Comparison of ENCODE assay signal across 3 fruit fly cellular contexts in the genomic region with DNA sequence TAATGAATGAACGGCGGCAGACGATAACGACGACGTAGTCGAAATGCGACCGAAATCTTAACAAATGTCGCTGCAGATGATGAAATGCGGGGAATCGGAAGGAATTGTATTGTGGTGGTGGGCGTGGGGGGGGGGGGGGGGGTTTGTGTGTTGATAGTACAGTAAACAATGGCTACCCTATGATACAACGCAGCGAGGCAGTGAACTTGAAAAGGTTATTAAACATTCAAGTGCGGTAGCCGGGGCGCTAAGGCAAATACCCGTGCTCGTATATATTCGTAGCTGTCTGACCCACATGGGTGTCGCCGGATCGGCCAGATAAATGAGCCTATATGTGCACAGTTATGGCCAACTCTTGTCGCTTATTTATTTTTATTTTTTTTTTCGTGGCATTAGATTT.
TF ChIP-seq lines count a peak whose summit lies in the region.

No protein-coding gene starts in this region.

- TF ChIP-seq CTCF in whole organism, embryonic (GFP tag; optimal IDR thresholded peaks at IDR 0.05; lab: Kevin White, UChicago): no peak

TF ChIP-seq in whole organism, embryonic, 481 proteins besides CTCF, POLR2A, EP300 and RAD21 (continues in another document):
- TF ChIP-seq onecut (GFP tag; IDR thresholded peaks at IDR 0.05; lab: Robert Waterston, UW): peak; percentile 13; the same call in 1 of the 2 replicates
- TF ChIP-seq corto (GFP tag; optimal IDR thresholded peaks at IDR 0.05; lab: Kevin White, UChicago): no peak
- no peak for TF ChIP-seq Atf-2 (GFP tag; optimal IDR thresholded peaks at IDR 0.05; lab: Kevin White, UChicago)
- TF ChIP-seq Ets97D (GFP tag; optimal IDR thresholded peaks at IDR 0.05; lab: Kevin White, UChicago): no peak
- no peak for TF ChIP-seq jumu (GFP tag; optimal IDR thresholded peaks at IDR 0.05; lab: Kevin White, UChicago)
- no peak for TF ChIP-seq yki (optimal IDR thresholded peaks at IDR 0.05; lab: Kevin White, UChicago)
- TF ChIP-seq CG10209 (GFP tag; optimal IDR thresholded peaks at IDR 0.05; lab: Kevin White, UChicago): no peak
- no peak for TF ChIP-seq tup (GFP tag; optimal IDR thresholded peaks at IDR 0.05; lab: Kevin White, UChicago)
- no peak for TF ChIP-seq CG10979 (tag; optimal IDR thresholded peaks at IDR 0.05; lab: Kevin White, UChicago)
- TF ChIP-seq CG10543 (GFP tag; optimal IDR thresholded peaks at IDR 0.05; lab: Kevin White, UChicago): peak; percentile 15
- TF ChIP-seq Dfd (GFP tag; optimal IDR thresholded peaks at IDR 0.05; lab: Kevin White, UChicago): no peak
- TF ChIP-seq maf-S (GFP tag; optimal IDR thresholded peaks at IDR 0.05; lab: Kevin White, UChicago): no peak
- no peak for TF ChIP-seq CG16815 (GFP tag; optimal IDR thresholded peaks at IDR 0.05; lab: Kevin White, UChicago)
- TF ChIP-seq CG7372 (GFP tag; IDR thresholded peaks at IDR 0.05; lab: Robert Waterston, UW): no peak
- TF ChIP-seq CG17359 (tag; optimal IDR thresholded peaks at IDR 0.05; lab: Kevin White, UChicago): no peak
- TF ChIP-seq Med (GFP tag; lab: Kevin White, UChicago): peak; percentile 51
- TF ChIP-seq CG15601 (tag; optimal IDR thresholded peaks at IDR 0.05; lab: Kevin White, UChicago): no peak
- no peak for TF ChIP-seq CG8359 (GFP tag; optimal IDR thresholded peaks at IDR 0.05; lab: Kevin White, UChicago; ENCODE audit: borderline replicate concordance)
- no peak for TF ChIP-seq az2 (GFP tag; optimal IDR thresholded peaks at IDR 0.05; lab: Kevin White, UChicago)
- peak; percentile 19 for TF ChIP-seq sens (GFP tag; lab: Kevin White, UChicago)
- no peak for TF ChIP-seq CG4424 (GFP tag; optimal IDR thresholded peaks at IDR 0.05; lab: Kevin White, UChicago)
- no peak for TF ChIP-seq H2.0 (GFP tag; IDR thresholded peaks at IDR 0.05; lab: Robert Waterston, UW)
- TF ChIP-seq Xrp1 (GFP tag; IDR thresholded peaks at IDR 0.05; lab: Robert Waterston, UW): no peak
- no peak for TF ChIP-seq ara (GFP tag; IDR thresholded peaks at IDR 0.05; lab: Robert Waterston, UW)
- no peak for TF ChIP-seq ro (GFP tag; IDR thresholded peaks at IDR 0.05; lab: Robert Waterston, UW)
- TF ChIP-seq eyg (GFP tag; optimal IDR thresholded peaks at IDR 0.05; lab: Kevin White, UChicago): no peak
- TF ChIP-seq p53 (GFP tag; optimal IDR thresholded peaks at IDR 0.05; lab: Kevin White, UChicago): no peak
- no peak for TF ChIP-seq CG10274 (GFP tag; optimal IDR thresholded peaks at IDR 0.05; lab: Kevin White, UChicago)
- no peak for TF ChIP-seq nerfin-1 (tag; optimal IDR thresholded peaks at IDR 0.05; lab: Kevin White, UChicago)
- TF ChIP-seq YL-1 (GFP tag; optimal IDR thresholded peaks at IDR 0.05; lab: Kevin White, UChicago): no peak
- TF ChIP-seq CG2875 (GFP tag; optimal IDR thresholded peaks at IDR 0.05; lab: Kevin White, UChicago): no peak

TF ChIP-seq in whole organism, prepupa, 60 proteins besides CTCF, POLR2A, EP300 and RAD21:
- TF ChIP-seq Hr39 (GFP tag; optimal IDR thresholded peaks at IDR 0.05; lab: Kevin White, UChicago): no peak
- no peak for TF ChIP-seq lz (GFP tag; optimal IDR thresholded peaks at IDR 0.05; lab: Kevin White, UChicago)
- no peak for TF ChIP-seq Sox102F (GFP tag; optimal IDR thresholded peaks at IDR 0.05; lab: Kevin White, UChicago)
- TF ChIP-seq CG6163 (GFP tag; IDR thresholded peaks at IDR 0.05; lab: Robert Waterston, UW): no peak
- TF ChIP-seq Ets96B (tag; optimal IDR thresholded peaks at IDR 0.05; lab: Kevin White, UChicago): no peak
- TF ChIP-seq Eip93F (GFP tag; optimal IDR thresholded peaks at IDR 0.05; lab: Kevin White, UChicago): no peak
- peak; percentile 54 for TF ChIP-seq fkh (GFP tag; optimal IDR thresholded peaks at IDR 0.05; lab: Kevin White, UChicago)
- TF ChIP-seq Sox15 (GFP tag; optimal IDR thresholded peaks at IDR 0.05; lab: Kevin White, UChicago): no peak
- TF ChIP-seq CG11762 (GFP tag; optimal IDR thresholded peaks at IDR 0.05; lab: Kevin White, UChicago; ENCODE audit: insufficient read depth): no peak
- TF ChIP-seq CG6276 (GFP tag; optimal IDR thresholded peaks at IDR 0.05; lab: Kevin White, UChicago): no peak
- TF ChIP-seq CG32006 (GFP tag; optimal IDR thresholded peaks at IDR 0.05; lab: Kevin White, UChicago): no peak
- TF ChIP-seq CG11294 (GFP tag; IDR thresholded peaks at IDR 0.05; lab: Robert Waterston, UW): no peak
- no peak for TF ChIP-seq CG6854 (GFP tag; optimal IDR thresholded peaks at IDR 0.05; lab: Kevin White, UChicago)
- TF ChIP-seq vri (GFP tag; optimal IDR thresholded peaks at IDR 0.05; lab: Kevin White, UChicago): no peak
- peak; percentile 41 for TF ChIP-seq svp (GFP tag; lab: Kevin White, UChicago)

TF ChIP-seq in whole organism, wandering third instar larva, 38 proteins besides CTCF, POLR2A, EP300 and RAD21:
- no peak for TF ChIP-seq psq (GFP tag; optimal IDR thresholded peaks at IDR 0.05; lab: Kevin White, UChicago)
- TF ChIP-seq CG32264 (GFP tag; optimal IDR thresholded peaks at IDR 0.05; lab: Kevin White, UChicago): no peak
- TF ChIP-seq rgr (GFP tag; optimal IDR thresholded peaks at IDR 0.05; lab: Kevin White, UChicago): no peak
- TF ChIP-seq Dfd (GFP tag; optimal IDR thresholded peaks at IDR 0.05; lab: Kevin White, UChicago): no peak
- no peak for TF ChIP-seq Rel (GFP tag; optimal IDR thresholded peaks at IDR 0.05; lab: Kevin White, UChicago)
- peak; percentile 44 for TF ChIP-seq Rel (tag; optimal IDR thresholded peaks at IDR 0.05; lab: Kevin White, UChicago)
